Worm (Caenorhabditis elegans) whole organism, L1 larva: ENCODE data around the gene gst-12.

ENCODE experiments used
- C16A3.4 ChIP-seq: fragments of 150-350 bp; optimal IDR thresholded peaks from 2 replicates; lab custom pipeline; 2014; ENCODE audit warnings: missing biosample characterization, missing genetic modification characterization
- C34B4.2 ChIP-seq: sonication (generic microtip); optimal IDR thresholded peaks from 2 replicates; lab custom pipeline; 2017; ENCODE audit warnings: mild to moderate bottlenecking, missing genetic modification characterization, missing compliant biosample characterization
- F16B12.6 ChIP-seq: fragments of 150-350 bp; optimal IDR thresholded peaks from 2 replicates; lab custom pipeline; 2014; ENCODE audit warnings: missing biosample characterization, missing genetic modification characterization
- Y116A8C.19 ChIP-seq: sonication (generic microtip); optimal IDR thresholded peaks from 2 replicates; lab custom pipeline; 2016; ENCODE audit warnings: missing compliant biosample characterization, missing genetic modification characterization, borderline replicate concordance
- aha-1 ChIP-seq: fragments of 150-350 bp; optimal IDR thresholded peaks from 2 replicates; lab custom pipeline; 2014; ENCODE audit warnings: missing biosample characterization, missing genetic modification characterization
- ama-1 ChIP-seq: fragments of 150-350 bp; optimal IDR thresholded peaks from 2 replicates; lab custom pipeline; 2014
- blmp-1 ChIP-seq: fragments of 150-350 bp; optimal IDR thresholded peaks from 2 replicates; lab custom pipeline; 2014; ENCODE audit warnings: missing biosample characterization, missing genetic modification characterization
- ceh-8 ChIP-seq: fragments of 200-800 bp; sonication (Bioruptor generic); optimal IDR thresholded peaks from 2 replicates; lab custom pipeline; 2018; ENCODE audit warnings: mild to moderate bottlenecking, missing genetic modification characterization, moderate library complexity, missing compliant biosample characterization
- ceh-82 ChIP-seq, 3 experiments: fragments of 150-350 bp in 1 of 3; sonication (generic microtip) in 2 of 3; optimal IDR thresholded peaks; 2 replicates each; lab custom pipeline; 2014 to 2017; ENCODE audit warnings: missing biosample characterization in 3 of 3, missing genetic modification characterization in 3 of 3
- ces-1 ChIP-seq: fragments of 150-350 bp; optimal IDR thresholded peaks from 2 replicates; lab custom pipeline; 2014; ENCODE audit warnings: missing biosample characterization, missing genetic modification reagents, missing genetic modification characterization
- dpl-1 ChIP-seq, 3 experiments: fragments of 150-350 bp in 2 of 3; sonication (generic microtip) in 1 of 3; optimal IDR thresholded peaks; 2 replicates each; lab custom pipeline; 2014 to 2017; ENCODE audit warnings: missing biosample characterization in 3 of 3, missing genetic modification characterization in 3 of 3, missing genetic modification reagents in 3 of 3
- efl-1 ChIP-seq, 4 experiments: fragments of 150-350 bp; optimal IDR thresholded peaks in 3 of 4; peaks in 1 of 4; 1 replicate in 1 of 4; 2 replicates in 3 of 4; lab custom pipeline; 2014; ENCODE audit warnings: missing biosample characterization in 2 of 4, missing genetic modification characterization in 2 of 4, missing genetic modification reagents in 2 of 4
- egl-13 ChIP-seq: sonication (generic microtip); optimal IDR thresholded peaks from 2 replicates; lab custom pipeline; 2016; ENCODE audit warnings: missing genotype, missing genetic modification reagents, missing genetic modification characterization, missing compliant biosample characterization
- egl-27 ChIP-seq, 2 experiments: fragments of 150-350 bp in 1 of 2; sonication (generic microtip); optimal IDR thresholded peaks; 3 replicates each; lab custom pipeline; 2017 to 2018; ENCODE audit warnings: missing biosample characterization in 2 of 2, missing genetic modification characterization in 2 of 2, missing genetic modification reagents in 2 of 2
- elt-2 ChIP-seq: sonication (generic microtip); optimal IDR thresholded peaks from 2 replicates; lab custom pipeline; 2016; ENCODE audit warnings: missing genetic modification characterization, mild to moderate bottlenecking, inconsistent platforms, missing compliant biosample characterization, missing genetic modification reagents
- fkh-4 ChIP-seq: sonication (generic microtip); optimal IDR thresholded peaks from 2 replicates; lab custom pipeline; 2016; ENCODE audit warnings: missing compliant biosample characterization, missing genetic modification characterization, borderline replicate concordance
- fkh-8 ChIP-seq: sonication (generic microtip); optimal IDR thresholded peaks from 2 replicates; lab custom pipeline; 2016; ENCODE audit warnings: mild to moderate bottlenecking, missing genetic modification characterization, missing compliant biosample characterization
- fos-1 ChIP-seq: fragments of 150-350 bp; optimal IDR thresholded peaks from 2 replicates; lab custom pipeline; 2014; ENCODE audit warnings: missing biosample characterization, missing genetic modification characterization
- hlh-4 ChIP-seq: sonication (generic microtip); optimal IDR thresholded peaks from 2 replicates; lab custom pipeline; 2016; ENCODE audit warnings: mild to moderate bottlenecking, missing genetic modification characterization, missing compliant biosample characterization
- jun-1 ChIP-seq: fragments of 150-350 bp; optimal IDR thresholded peaks from 2 replicates; lab custom pipeline; 2014; ENCODE audit warnings: missing biosample characterization, missing genetic modification reagents, missing genetic modification characterization
- lin-15B ChIP-seq: fragments of 150-350 bp; sonication (generic microtip); optimal IDR thresholded peaks from 3 replicates; lab custom pipeline; 2014; ENCODE audit warnings: missing biosample characterization, missing genetic modification characterization
- lin-35 ChIP-seq, 2 experiments: fragments of 150-350 bp; optimal IDR thresholded peaks; 2 replicates each; lab custom pipeline; 2014; ENCODE audit warnings: missing biosample characterization in 2 of 2, missing genetic modification characterization in 2 of 2, missing genetic modification reagents in 2 of 2
- lin-39 ChIP-seq: fragments of 150-350 bp; optimal IDR thresholded peaks from 2 replicates; lab custom pipeline; 2014; ENCODE audit warnings: missing biosample characterization, missing genetic modification reagents, missing genetic modification characterization
- mab-9 ChIP-seq: fragments of 200-800 bp; sonication (Bioruptor generic); IDR thresholded peaks from 2 replicates; pipeline ENCODE4 v1.3.6; 2022; ENCODE audit warnings: missing genetic modification reagents, missing genetic modification characterization, missing compliant biosample characterization
- mep-1 ChIP-seq: fragments of 150-350 bp; optimal IDR thresholded peaks from 2 replicates; lab custom pipeline; 2014; ENCODE audit warnings: missing biosample characterization, missing genetic modification characterization
- nhr-11 ChIP-seq: fragments of 150-350 bp; optimal IDR thresholded peaks from 2 replicates; lab custom pipeline; 2014; ENCODE audit warnings: missing biosample characterization, missing genetic modification characterization
- nhr-12 ChIP-seq: sonication (generic microtip); optimal IDR thresholded peaks from 2 replicates; lab custom pipeline; 2017; ENCODE audit warnings: missing biosample characterization, missing genetic modification characterization
- nhr-19 ChIP-seq: fragments of 200-800 bp; sonication (Bioruptor generic); conservative IDR thresholded peaks from 2 replicates; pipeline ENCODE4 v1.3.6; 2022; ENCODE audit warnings: missing genetic modification characterization, missing compliant biosample characterization
- nhr-20 ChIP-seq: sonication (generic microtip); optimal IDR thresholded peaks from 2 replicates; lab custom pipeline; 2016; ENCODE audit warnings: mild to moderate bottlenecking, missing genetic modification characterization, missing compliant biosample characterization
- nhr-71 ChIP-seq: sonication (generic microtip); optimal IDR thresholded peaks from 2 replicates; lab custom pipeline; 2016; ENCODE audit warnings: mild to moderate bottlenecking, missing genetic modification characterization, moderate library complexity, missing compliant biosample characterization
- nhr-76 ChIP-seq: sonication (generic microtip); optimal IDR thresholded peaks from 2 replicates; lab custom pipeline; 2017; ENCODE audit warnings: missing biosample characterization, missing genetic modification characterization
- nhr-84 ChIP-seq: sonication (generic microtip); optimal IDR thresholded peaks from 2 replicates; lab custom pipeline; 2017; ENCODE audit warnings: missing biosample characterization, missing genetic modification characterization
- pag-3 ChIP-seq: sonication (generic microtip); optimal IDR thresholded peaks from 2 replicates; lab custom pipeline; 2017; ENCODE audit warnings: missing genetic modification characterization, mild to moderate bottlenecking, missing compliant biosample characterization, antibody characterized with exemption, borderline replicate concordance; ENCODE audit not compliant: insufficient read depth
- pax-3 ChIP-seq: fragments of 200-800 bp; sonication (Bioruptor generic); optimal IDR thresholded peaks from 2 replicates; lab custom pipeline; 2018; ENCODE audit warnings: mild to moderate bottlenecking, missing genetic modification characterization, moderate library complexity, missing compliant biosample characterization
- skn-1 ChIP-seq: fragments of 150-350 bp; optimal IDR thresholded peaks from 2 replicates; lab custom pipeline; 2014; ENCODE audit warnings: missing biosample characterization, missing genetic modification characterization
- snpc-4 ChIP-seq: fragments of 150-350 bp; optimal IDR thresholded peaks from 2 replicates; lab custom pipeline; 2014; ENCODE audit warnings: missing biosample characterization, missing genetic modification characterization
- sup-37 ChIP-seq: fragments of 200-800 bp; sonication (Bioruptor generic); optimal IDR thresholded peaks from 2 replicates; lab custom pipeline; 2018; ENCODE audit warnings: mild to moderate bottlenecking, missing genetic modification characterization, missing compliant biosample characterization
- swsn-7 ChIP-seq: sonication (generic microtip); optimal IDR thresholded peaks from 2 replicates; lab custom pipeline; 2016; ENCODE audit warnings: missing genetic modification characterization, missing compliant biosample characterization
- tbx-2 ChIP-seq: sonication (generic microtip); optimal IDR thresholded peaks from 2 replicates; lab custom pipeline; 2016; ENCODE audit warnings: missing genetic modification characterization, missing compliant biosample characterization
- tlp-1 ChIP-seq: fragments of 150-350 bp; optimal IDR thresholded peaks from 2 replicates; lab custom pipeline; 2014; ENCODE audit warnings: missing biosample characterization, missing genetic modification characterization
- unc-30 ChIP-seq: sonication (generic microtip); optimal IDR thresholded peaks from 2 replicates; lab custom pipeline; 2017; ENCODE audit warnings: missing biosample characterization, missing genetic modification characterization
- unc-62 ChIP-seq: fragments of 150-350 bp; optimal IDR thresholded peaks from 2 replicates; lab custom pipeline; 2014; ENCODE audit warnings: missing biosample characterization, missing genetic modification reagents, missing genetic modification characterization
- vab-15 ChIP-seq: sonication (generic microtip); optimal IDR thresholded peaks from 2 replicates; lab custom pipeline; 2017; ENCODE audit warnings: missing genotype, mild to moderate bottlenecking, missing genetic modification characterization, missing compliant biosample characterization
- zip-4 ChIP-seq: fragments of 200-800 bp; sonication (Bioruptor generic); optimal IDR thresholded peaks from 2 replicates; lab custom pipeline; 2018; ENCODE audit warnings: mild to moderate bottlenecking, missing genetic modification characterization, moderate library complexity, missing compliant biosample characterization
- ztf-4 ChIP-seq: fragments of 150-350 bp; optimal IDR thresholded peaks from 2 replicates; lab custom pipeline; 2014; ENCODE audit warnings: missing biosample characterization, missing genetic modification characterization

The gst-12 gene

ce11 chrII:13590461-13590860, 27.4 kb downstream of the gst-12 start, which contains the start of gene clec-145:
Gene clec-145, minus strand, starts transcription at chrII:13590561.
- no peak for TF ChIP-seq tbx-2 (tag; lab: Kevin White, UChicago)
- TF ChIP-seq efl-1 (optimal IDR thresholded peaks at IDR 0.05; lab: Kevin White, UChicago): no peak
- TF ChIP-seq efl-1 (GFP tag; optimal IDR thresholded peaks at IDR 0.05 in 1 of 2; lab: Kevin White, UChicago): peak in 1 of 2 experiments; percentile 75
- TF ChIP-seq sup-37 (GFP tag; lab: Kevin White, UChicago): no peak

ce11 chrII:13585655-13586170, 32.1 kb downstream of the gst-12 start, which contains the start of gene Y48E1B.8:
Gene Y48E1B.8, plus strand, starts transcription at chrII:13585705.
- TF ChIP-seq lin-39 (no peak), elt-2 (tag; lab: Kevin White, UChicago) (no peak), mep-1 (no peak), ztf-4 (tag; lab: Kevin White, UChicago) (no peak), vab-15 (tag; lab: Kevin White, UChicago) (no peak), fkh-8 (no peak), nhr-84 (tag; lab: Kevin White, UChicago) (no peak), ama-1 (no peak), mab-9 (GFP tag; lab: Robert Waterston, UW) (no peak), C34B4.2 (tag; lab: Kevin White, UChicago) (no peak), Y116A8C.19 (tag; lab: Kevin White, UChicago) (no peak), C16A3.4 (tag; lab: Kevin White, UChicago) (no peak), tlp-1 (tag; lab: Kevin White, UChicago) (no peak), jun-1 (tag; lab: Kevin White, UChicago) (no peak)

ce11 chrII:13575018-13575948, 42.6 kb downstream of the gst-12 start, which contains the start of the genes mrpl-37 and lin-38:
Gene mrpl-37, minus strand, starts transcription at chrII:13575068.
Gene lin-38, plus strand, starts transcription at chrII:13575925.
- TF ChIP-seq nhr-76 (no peak), egl-27 (tag; optimal IDR thresholded peaks at IDR 0.05; lab: Kevin White, UChicago) (no peak), unc-62 (GFP tag; lab: Kevin White, UChicago) (no peak), egl-13 (tag; lab: Kevin White, UChicago) (peak; percentile 35), skn-1 (tag; lab: Kevin White, UChicago) (peak; percentile 84), F16B12.6 (peak; percentile 63), nhr-20 (tag; lab: Kevin White, UChicago) (no peak), C34B4.2 (tag; lab: Kevin White, UChicago) (no peak), unc-30 (no peak), mep-1 (peak; percentile 56), swsn-7 (tag; lab: Kevin White, UChicago) (no peak), pax-3 (no peak), zip-4 (GFP tag; lab: Kevin White, UChicago) (no peak), lin-15B (tag; lab: Kevin White, UChicago) (peak; percentile 97), lin-35 (GFP tag; optimal IDR thresholded peaks at IDR 0.05; lab: Kevin White, UChicago) (peak; percentile 80 to 83), fkh-4 (no peak), nhr-19 (peak; percentile 53), ceh-8 (GFP tag; lab: Kevin White, UChicago) (no peak), nhr-71 (tag; lab: Kevin White, UChicago) (no peak), efl-1 (optimal IDR thresholded peaks at IDR 0.05; lab: Kevin White, UChicago) (peak; percentile 75 to 87), efl-1 (GFP tag; optimal IDR thresholded peaks at IDR 0.05 in 1 of 2; lab: Kevin White, UChicago) (peak; percentile 75 to 95), ceh-82 (tag; optimal IDR thresholded peaks at IDR 0.05; lab: Kevin White, UChicago) (peak in 2 of 3 experiments; percentile 10 to 81), Y116A8C.19 (tag; lab: Kevin White, UChicago) (no peak), aha-1 (no peak), hlh-4 (no peak), snpc-4 (peak; percentile 48), blmp-1 (tag; lab: Kevin White, UChicago) (peak; percentile 23), mab-9 (GFP tag; lab: Robert Waterston, UW) (no peak), fos-1 (tag; lab: Kevin White, UChicago) (no peak), nhr-11 (tag; lab: Kevin White, UChicago) (no peak), nhr-12 (tag; lab: Kevin White, UChicago) (no peak), ces-1 (GFP tag; lab: Kevin White, UChicago) (no peak), fkh-8 (peak; percentile 75), pag-3 (tag; lab: Kevin White, UChicago) (no peak), dpl-1 (GFP tag; optimal IDR thresholded peaks at IDR 0.05; lab: Kevin White, UChicago) (peak; percentile 58 to 77 (median 69))
